Worm (Caenorhabditis elegans) whole organism, young adult: ENCODE results near the gene F38A1.15.

ENCODE experiments used
- F49E8.2 ChIP-seq: sonication (generic microtip); optimal IDR thresholded peaks from 3 replicates; lab custom pipeline; 2017; ENCODE audit warnings: missing genetic modification characterization, mild to moderate bottlenecking, missing compliant biosample characterization, antibody characterized with exemption, moderate library complexity; ENCODE audit not compliant: insufficient read depth
- F52B5.7 ChIP-seq: sonication (generic microtip); optimal IDR thresholded peaks from 2 replicates; lab custom pipeline; 2016; ENCODE audit warnings: mild to moderate bottlenecking, missing genetic modification characterization, missing compliant biosample characterization
- cebp-1 ChIP-seq, 2 experiments: fragments of 200-800 bp in 1 of 2; sonication (Bioruptor generic) in 1 of 2; sonication (generic microtip) in 1 of 2; IDR thresholded peaks in 1 of 2; optimal IDR thresholded peaks in 1 of 2; 2 replicates each; pipeline versions ENCODE4 v1.3.6 to Lab custom; 2017 to 2022; ENCODE audit warnings: missing compliant biosample characterization in 2 of 2, missing genetic modification characterization in 2 of 2, mild to moderate bottlenecking in 1 of 2, missing genetic modification reagents in 1 of 2, moderate library complexity in 1 of 2

DNA sequence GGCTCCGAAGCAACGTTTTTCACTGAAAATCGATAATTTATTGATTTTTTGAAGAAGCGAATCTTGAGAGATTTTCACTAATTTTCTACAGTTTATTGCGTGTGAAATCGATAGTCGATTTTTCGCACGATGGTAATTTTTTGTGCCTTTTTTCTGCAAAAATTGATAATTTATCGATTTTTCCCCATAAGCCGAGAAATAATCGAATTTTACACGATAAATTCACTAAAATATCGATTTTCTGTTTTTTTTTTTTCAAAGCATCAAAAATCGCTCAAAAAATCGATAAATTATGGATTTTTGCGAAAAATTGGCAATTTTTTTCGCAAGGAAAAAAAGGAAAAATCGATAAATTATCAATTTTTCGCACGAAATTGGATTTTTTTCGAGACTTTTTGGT lies 7.4 kb downstream of the F38A1.15 start:
- TF ChIP-seq F52B5.7 (no peak), cebp-1 (GFP tag; IDR thresholded peaks at IDR 0.05; lab: Robert Waterston, UW) (no peak), cebp-1 (tag; optimal IDR thresholded peaks at IDR 0.05; lab: Kevin White, UChicago) (no peak), F49E8.2 (no peak)
